Fruit fly (Drosophila melanogaster): Measurements from ENCODE around the gene CG11550.

DNA sequence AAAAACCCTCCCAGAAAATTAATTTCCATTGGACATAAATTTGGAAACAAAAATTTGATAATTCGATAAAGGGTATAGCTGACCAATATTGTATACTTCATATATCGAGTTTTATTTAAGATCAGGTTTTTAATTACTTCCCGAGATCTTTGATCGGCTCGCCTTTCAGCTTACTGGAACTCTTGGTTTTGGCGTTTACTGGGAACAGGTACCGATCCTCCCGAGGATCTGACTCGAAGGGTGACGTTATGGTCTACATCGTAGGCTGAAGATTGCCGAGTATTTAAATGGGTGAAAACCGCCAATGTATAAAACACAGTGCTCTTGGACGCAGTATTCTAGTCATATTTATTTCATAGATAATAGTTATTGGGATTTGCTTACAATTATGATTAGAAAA is 28.6 kb upstream of the CG11550 start, which contains the start of gene CG42693:
- TF ChIP-seq psq (optimal IDR thresholded peaks at IDR 0.05) (no peak), insv (optimal IDR thresholded peaks at IDR 0.05) (no peak), ttk (optimal IDR thresholded peaks at IDR 0.05) (no peak), h (optimal IDR thresholded peaks at IDR 0.05) (no peak)
